Worm (Caenorhabditis elegans) whole organism, midembryonic: ENCODE measurements around the gene F32E10.8.

Experiments used
- T22C8.4 ChIP-seq: fragments of 200-800 bp; sonication (Bioruptor generic); IDR thresholded peaks from 2 replicates; pipeline ENCODE4 v1.3.6; 2022; ENCODE audit warnings: missing genetic modification characterization, missing compliant biosample characterization
- flt-1 ChIP-seq: fragments of 200-800 bp; sonication (Bioruptor generic); IDR thresholded peaks from 2 replicates; pipeline ENCODE4 v1.3.6; 2022; ENCODE audit warnings: missing genetic modification characterization, missing compliant biosample characterization
- klf-2 ChIP-seq: fragments of 200-800 bp; sonication (Bioruptor generic); conservative IDR thresholded peaks from 2 replicates; pipeline ENCODE4 v1.3.6; 2022; ENCODE audit warnings: missing genetic modification reagents, missing genetic modification characterization, missing compliant biosample characterization
- med-1 ChIP-seq: sonication (generic microtip); optimal IDR thresholded peaks from 2 replicates; lab custom pipeline; 2017; ENCODE audit warnings: missing genetic modification characterization, mild to moderate bottlenecking, missing compliant biosample characterization, antibody characterized with exemption, missing genetic modification reagents; ENCODE audit not compliant: insufficient read depth
- ref-1 ChIP-seq: fragments of 200-800 bp; sonication (Bioruptor generic); conservative IDR thresholded peaks from 2 replicates; pipeline ENCODE4 v1.3.6; 2022; ENCODE audit warnings: missing genetic modification reagents, missing genetic modification characterization, missing compliant biosample characterization
- ztf-23 ChIP-seq: fragments of 200-800 bp; sonication (Bioruptor generic); IDR thresholded peaks from 2 replicates; pipeline ENCODE4 v1.3.6; 2022; ENCODE audit warnings: missing genetic modification reagents, missing genetic modification characterization, missing compliant biosample characterization
- ztf-29 ChIP-seq: fragments of 200-800 bp; sonication (Bioruptor generic); IDR thresholded peaks from 2 replicates; pipeline ENCODE4 v1.3.6; 2022; ENCODE audit warnings: missing genetic modification reagents, missing genetic modification characterization, missing compliant biosample characterization

- no peak for TF ChIP-seq flt-1 (GFP tag; lab: Robert Waterston, UW)
- TF ChIP-seq ref-1: no peak
- no peak for TF ChIP-seq T22C8.4 (GFP tag; lab: Robert Waterston, UW)
- TF ChIP-seq med-1: no peak
- TF ChIP-seq klf-2 (GFP tag; lab: Robert Waterston, UW): no peak
- TF ChIP-seq ztf-29 (GFP tag; lab: Robert Waterston, UW): no peak
- no peak for TF ChIP-seq ztf-23 (GFP tag; lab: Robert Waterston, UW)
Observed at ce11 chrIV:7520258-7520657, 47.1 kb upstream of the F32E10.8 start.
